Worm (Caenorhabditis elegans) whole organism, L3 larva: ENCODE data around the gene ced-10.

Experiments used
- ama-1 ChIP-seq: fragments of 150-350 bp; optimal IDR thresholded peaks from 2 replicates; lab custom pipeline; 2018
- ceh-16 ChIP-seq: sonication (generic microtip); optimal IDR thresholded peaks from 2 replicates; lab custom pipeline; 2017; ENCODE audit warnings: missing biosample characterization, missing genetic modification characterization
- daf-12 ChIP-seq: fragments of 150-350 bp; optimal IDR thresholded peaks from 2 replicates; lab custom pipeline; 2014; ENCODE audit warnings: missing biosample characterization, missing genetic modification reagents, missing genetic modification characterization
- jun-1 ChIP-seq: fragments of 150-350 bp; optimal IDR thresholded peaks from 2 replicates; lab custom pipeline; 2014; ENCODE audit warnings: missing biosample characterization, missing genetic modification reagents, missing genetic modification characterization
- lin-15B ChIP-seq: fragments of 150-350 bp; optimal IDR thresholded peaks from 2 replicates; lab custom pipeline; 2014; ENCODE audit warnings: missing biosample characterization, missing genetic modification characterization
- nhr-28 ChIP-seq: fragments of 150-350 bp; optimal IDR thresholded peaks from 2 replicates; lab custom pipeline; 2014; ENCODE audit warnings: missing biosample characterization, missing genetic modification characterization
- unc-39 ChIP-seq: sonication (generic microtip); optimal IDR thresholded peaks from 4 replicates; lab custom pipeline; 2017; ENCODE audit warnings: missing biosample characterization, missing genetic modification characterization

DNA sequence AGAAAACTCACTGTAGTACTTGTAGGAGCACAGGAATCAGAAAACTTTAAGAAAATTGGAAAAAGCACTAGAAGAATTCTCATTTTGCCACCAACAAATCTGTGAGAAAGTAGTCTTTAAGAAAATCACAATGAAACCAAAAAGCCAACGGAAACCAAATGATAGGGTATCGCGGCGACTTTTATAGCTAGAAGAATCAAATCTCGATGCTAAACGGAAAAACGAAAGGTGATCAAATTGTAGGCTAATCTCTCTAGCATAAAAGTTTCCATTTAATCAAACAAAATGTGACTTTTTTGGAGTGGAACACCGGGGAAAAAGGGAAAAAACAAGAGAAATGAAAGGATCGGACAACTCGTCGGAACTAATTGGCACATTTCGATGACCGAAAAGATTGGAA, 13.0 kb downstream of the ced-10 start, which contains the start of gene C09G12.17:
- TF ChIP-seq lin-15B (tag; lab: Kevin White, UChicago) (no peak), ama-1 (no peak), daf-12 (no peak), nhr-28 (tag; lab: Kevin White, UChicago) (no peak), jun-1 (tag; lab: Kevin White, UChicago) (no peak), unc-39 (tag; lab: Kevin White, UChicago) (no peak), ceh-16 (no peak)
